Worm (Caenorhabditis elegans): ENCODE measurements around the gene mys-1.
A peak's percentile ranks its signal among the peaks of the same experiment; 100 is the strongest.

mys-1 gene

DNA sequence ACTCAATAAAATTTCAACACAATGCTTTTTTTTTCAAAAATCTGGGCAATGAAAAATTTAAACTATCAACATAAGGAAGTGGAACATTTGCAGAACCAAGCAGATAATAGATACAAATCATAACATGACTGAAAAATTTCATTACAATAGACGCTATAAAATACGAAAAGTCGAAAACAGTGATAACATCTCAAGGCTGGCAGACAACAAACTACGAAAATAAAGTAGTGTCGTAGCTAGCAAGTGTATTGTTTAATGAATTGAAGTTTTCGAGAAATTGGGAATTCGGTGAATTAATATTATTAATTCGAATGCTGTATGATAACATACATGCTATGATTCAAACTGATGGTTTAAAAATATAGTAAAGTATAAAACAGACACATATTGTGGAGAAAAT, 12.3 kb upstream of the mys-1 start:
- no peak for TF ChIP-seq him-1 (tag; optimal IDR thresholded peaks at IDR 0.05)
- no peak for TF ChIP-seq dao-5 (tag; optimal IDR thresholded peaks at IDR 0.05)
- no peak for TF ChIP-seq W03F9.2 (tag; optimal IDR thresholded peaks at IDR 0.05)

DNA sequence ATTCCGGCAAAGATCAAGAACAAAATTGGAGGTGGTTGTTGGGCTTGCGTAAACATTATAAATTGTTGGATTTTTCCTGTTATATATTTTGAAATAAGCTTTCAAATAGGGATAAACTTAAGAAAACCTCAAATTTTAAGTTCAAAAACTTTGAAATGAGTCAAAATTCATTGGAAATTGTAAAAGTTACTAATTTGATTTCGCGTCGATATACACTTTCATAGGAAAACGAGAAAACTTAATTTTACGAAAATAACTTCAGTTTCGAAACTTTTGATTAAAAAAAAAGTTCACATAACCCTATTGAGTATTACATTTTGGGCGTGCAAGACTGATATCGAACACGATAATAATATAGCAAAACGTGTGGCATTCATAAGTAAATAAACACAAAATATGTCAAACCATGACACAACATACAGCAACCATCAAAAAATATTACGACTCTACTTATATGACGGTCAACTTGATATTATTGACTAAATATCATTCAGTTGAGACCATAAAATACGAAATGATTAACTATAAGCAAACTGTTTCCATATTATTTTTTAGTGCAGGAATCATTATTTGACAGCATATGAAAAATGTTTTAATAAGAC, 11.8 kb upstream of the mys-1 start:
- TF ChIP-seq dao-5 (tag; optimal IDR thresholded peaks at IDR 0.05): no peak
- no peak for TF ChIP-seq W03F9.2 (tag; optimal IDR thresholded peaks at IDR 0.05)
- TF ChIP-seq him-1 (tag; optimal IDR thresholded peaks at IDR 0.05): no peak

DNA sequence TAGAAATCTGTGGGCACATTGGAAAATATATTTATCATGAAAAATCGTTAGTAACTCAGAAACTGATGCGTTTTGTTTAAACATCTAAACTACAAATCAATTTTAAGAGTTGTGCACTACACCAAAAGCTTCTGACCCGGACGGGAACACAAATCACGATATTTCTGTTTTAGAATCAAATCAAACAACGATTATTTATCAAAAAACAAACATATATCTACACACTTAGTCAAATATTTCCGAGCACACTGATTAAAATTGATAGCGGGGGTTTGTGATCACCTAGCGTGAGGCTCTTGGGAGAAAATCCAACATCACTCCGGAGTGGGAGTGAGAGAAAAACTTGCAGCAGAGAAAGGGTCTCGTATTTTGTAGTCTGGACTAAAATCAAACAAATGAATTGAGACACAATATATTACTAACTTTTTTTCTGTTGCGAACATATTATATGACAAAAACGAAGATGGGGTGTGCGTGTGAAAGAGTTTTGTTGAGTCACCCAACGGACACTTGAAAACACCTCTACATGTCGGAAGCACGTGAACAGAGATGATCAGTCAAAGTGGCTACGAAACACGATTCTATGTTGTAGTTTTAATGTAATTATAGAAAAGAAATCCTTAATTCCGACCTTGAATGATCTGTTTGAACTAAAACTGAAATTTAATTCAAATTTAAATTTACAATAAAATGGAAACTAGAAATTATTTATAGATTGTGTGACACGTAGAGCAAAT, 11.0 kb upstream of the mys-1 start:
- TF ChIP-seq W03F9.2 (tag; optimal IDR thresholded peaks at IDR 0.05) (no peak), dao-5 (tag; optimal IDR thresholded peaks at IDR 0.05) (no peak), him-1 (tag; optimal IDR thresholded peaks at IDR 0.05) (no peak)

DNA sequence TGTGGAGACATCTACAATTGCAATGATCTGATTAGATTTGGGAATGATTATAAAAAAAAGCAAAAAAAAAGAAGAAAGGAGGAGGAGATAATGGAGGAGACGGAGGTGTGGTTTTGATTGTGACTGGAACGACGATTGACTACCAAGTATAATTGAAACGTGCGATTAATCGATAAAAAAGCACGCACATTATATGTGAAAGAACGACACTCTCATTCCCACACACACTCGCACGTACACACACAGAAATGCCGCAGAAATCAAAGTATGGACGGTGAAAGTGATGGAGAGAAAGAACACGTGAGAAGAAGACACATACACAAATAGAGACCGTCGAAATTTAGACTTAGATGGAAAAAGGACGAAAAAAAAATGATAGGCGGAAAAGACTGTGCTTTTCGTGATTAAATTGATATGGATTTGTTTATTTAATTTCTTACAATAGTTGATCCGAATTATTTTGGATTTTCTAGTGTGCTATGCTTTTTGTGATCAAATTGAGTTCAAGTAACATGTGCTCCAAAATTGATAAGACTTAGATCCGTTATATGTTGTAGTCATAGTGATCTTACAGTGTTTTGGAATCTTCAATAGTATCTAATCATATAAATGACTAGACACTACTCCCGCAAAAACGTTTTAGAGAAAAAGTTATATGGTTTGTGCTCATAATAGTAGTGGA, 9.4 kb upstream of the mys-1 start, which contains the start of gene nhr-135:
Gene nhr-135, minus strand, starts transcription at position 51 of the 682 bp plus-strand sequence.
- TF ChIP-seq him-1 (tag; optimal IDR thresholded peaks at IDR 0.05) (no peak), dao-5 (tag; optimal IDR thresholded peaks at IDR 0.05) (no peak), W03F9.2 (tag; optimal IDR thresholded peaks at IDR 0.05) (peak; percentile 42)

DNA sequence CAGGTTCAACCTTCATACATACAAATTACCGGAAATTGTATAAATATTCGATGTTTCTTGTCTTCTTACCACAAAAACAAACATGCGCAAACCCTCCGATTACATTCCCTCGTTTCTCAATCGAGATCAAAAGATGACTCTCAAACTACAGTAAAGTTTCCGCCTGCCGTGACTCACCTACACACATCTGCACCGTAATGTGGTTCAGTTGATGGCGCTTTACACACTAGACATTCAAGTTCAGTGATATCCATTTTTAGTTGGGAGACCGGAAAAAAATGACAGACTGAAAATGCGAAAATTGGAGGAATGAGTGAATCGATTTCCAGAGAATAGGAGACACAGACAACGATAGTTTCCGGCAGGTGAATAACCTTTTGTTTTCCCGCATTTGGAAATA, 6.8 kb upstream of the mys-1 start, which contains the start of gene nhr-286:
Gene nhr-286, minus strand, starts transcription at position 324 of the 400 bp plus-strand sequence.
- TF ChIP-seq him-1 (tag; optimal IDR thresholded peaks at IDR 0.05) (no peak), dao-5 (tag; optimal IDR thresholded peaks at IDR 0.05) (no peak), W03F9.2 (tag; optimal IDR thresholded peaks at IDR 0.05) (no peak)

DNA sequence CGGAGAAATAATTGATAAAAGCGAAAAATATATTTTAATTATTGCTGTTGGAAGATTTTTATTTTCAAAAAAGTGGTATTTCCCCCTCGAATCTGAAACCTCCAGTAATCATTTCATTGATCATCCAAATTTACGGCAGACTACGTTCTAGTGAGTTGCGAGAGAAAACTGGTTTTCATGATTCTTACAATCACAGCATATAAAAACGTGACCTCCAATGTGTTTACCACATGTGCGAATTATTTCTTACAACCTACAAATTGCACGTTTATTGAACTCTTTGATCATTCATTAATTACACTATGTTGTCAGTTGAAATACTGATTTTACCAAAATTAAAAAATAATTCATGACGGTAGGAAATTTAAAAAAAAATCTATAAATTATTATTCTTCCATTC, 4.8 kb upstream of the mys-1 start:
- peak; percentile 7 for TF ChIP-seq W03F9.2 (tag; optimal IDR thresholded peaks at IDR 0.05)
- no peak for TF ChIP-seq him-1 (tag; optimal IDR thresholded peaks at IDR 0.05)

DNA sequence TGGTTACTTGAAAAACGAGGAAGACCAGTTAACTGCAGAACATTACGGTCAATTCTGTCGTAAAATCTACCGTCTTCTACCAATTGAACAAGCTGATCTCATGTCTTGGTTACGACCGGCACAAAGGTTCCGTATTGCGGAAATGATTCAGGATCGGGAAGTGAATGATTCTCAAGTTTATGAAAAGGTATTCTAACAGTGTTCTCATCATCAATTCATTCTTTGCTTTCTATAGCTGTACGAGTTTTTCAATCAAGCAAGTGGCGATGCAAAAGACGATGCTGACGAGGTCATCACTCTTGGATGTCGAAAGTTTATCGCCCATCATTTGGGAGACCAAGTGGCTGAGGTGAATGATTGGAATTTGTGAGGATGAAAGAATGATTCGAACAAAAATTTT, 2.9 kb upstream of the mys-1 start:
- no peak for TF ChIP-seq W03F9.2 (tag; optimal IDR thresholded peaks at IDR 0.05)
- TF ChIP-seq him-1 (tag; optimal IDR thresholded peaks at IDR 0.05): no peak
- TF ChIP-seq dao-5 (tag; optimal IDR thresholded peaks at IDR 0.05): no peak

DNA sequence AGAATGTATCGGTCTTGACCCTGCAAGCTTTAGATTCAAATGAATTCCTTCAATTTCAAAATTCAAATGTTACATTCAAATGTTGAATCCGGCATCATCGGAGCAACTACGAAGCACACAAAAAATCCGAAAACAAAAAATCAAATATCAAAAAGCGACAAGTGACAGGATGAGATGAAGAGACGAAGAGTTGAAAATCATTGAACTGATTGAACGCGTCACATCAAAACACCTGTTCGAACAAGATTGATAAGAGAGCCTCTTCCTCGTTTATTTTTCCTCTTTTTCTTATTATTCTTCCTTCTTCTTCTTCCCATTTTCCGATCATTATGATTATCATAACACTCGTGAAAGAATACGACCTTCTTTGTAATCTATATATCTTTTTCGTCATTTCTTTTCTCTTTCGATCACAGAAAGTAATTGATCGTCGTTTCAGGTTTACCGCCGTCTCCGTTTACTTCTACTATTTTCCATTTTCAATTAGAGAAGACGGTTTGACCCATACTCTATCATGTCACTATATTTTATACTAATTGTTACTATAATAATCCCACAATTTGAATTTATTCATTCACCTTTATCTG, 1.1 kb upstream of the mys-1 start, which contains the start of gene VC5.2:
Gene VC5.2, plus strand, starts transcription at position 439 of the 587 bp plus-strand sequence.
- TF ChIP-seq dao-5 (tag; optimal IDR thresholded peaks at IDR 0.05) (no peak), W03F9.2 (tag; optimal IDR thresholded peaks at IDR 0.05) (no peak), him-1 (tag; optimal IDR thresholded peaks at IDR 0.05) (no peak)

DNA sequence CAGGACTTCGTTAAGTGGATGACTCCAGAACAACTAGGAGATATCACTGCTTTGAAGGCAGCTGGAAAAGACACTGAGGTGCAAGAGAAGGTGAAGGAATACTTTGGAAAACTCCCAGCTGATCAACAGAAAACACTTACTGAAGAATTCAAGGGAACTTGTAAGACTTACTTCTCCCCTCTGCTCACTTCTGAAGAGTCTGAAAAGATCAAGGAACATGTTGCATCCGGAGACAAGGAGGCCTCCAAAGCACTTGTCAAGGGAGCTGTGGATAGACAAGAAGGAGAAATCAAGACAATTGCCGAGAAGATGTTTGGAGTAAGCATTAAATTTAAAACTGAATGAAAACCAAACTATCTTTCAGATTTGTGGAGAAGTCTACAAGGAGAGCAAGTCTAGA, 5.1 kb downstream of the mys-1 start:
- TF ChIP-seq W03F9.2 (tag; optimal IDR thresholded peaks at IDR 0.05): no peak
- TF ChIP-seq dao-5 (tag; optimal IDR thresholded peaks at IDR 0.05): no peak
- no peak for TF ChIP-seq him-1 (tag; optimal IDR thresholded peaks at IDR 0.05)

DNA sequence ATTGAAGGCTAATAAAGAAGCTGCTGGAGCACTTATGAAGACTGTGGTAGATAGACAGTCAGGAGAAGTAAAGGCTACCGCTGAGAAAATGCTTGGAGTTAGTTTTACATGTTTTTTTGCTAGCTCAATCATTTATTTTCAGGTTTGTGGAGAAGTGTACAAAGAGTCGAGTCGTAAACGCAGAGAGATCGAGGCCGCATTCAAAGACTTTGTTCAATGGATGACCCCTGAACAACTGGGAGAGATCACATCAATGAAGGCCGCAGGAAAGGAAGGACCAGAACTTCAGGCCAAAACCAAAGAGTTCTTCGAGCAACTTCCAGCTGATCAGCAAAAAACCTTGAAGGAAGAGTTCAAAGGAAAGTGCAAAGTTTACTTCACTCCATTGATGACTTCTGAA, 5.7 kb downstream of the mys-1 start:
- TF ChIP-seq W03F9.2 (tag; optimal IDR thresholded peaks at IDR 0.05) (no peak), dao-5 (tag; optimal IDR thresholded peaks at IDR 0.05) (no peak), him-1 (tag; optimal IDR thresholded peaks at IDR 0.05) (no peak)

DNA sequence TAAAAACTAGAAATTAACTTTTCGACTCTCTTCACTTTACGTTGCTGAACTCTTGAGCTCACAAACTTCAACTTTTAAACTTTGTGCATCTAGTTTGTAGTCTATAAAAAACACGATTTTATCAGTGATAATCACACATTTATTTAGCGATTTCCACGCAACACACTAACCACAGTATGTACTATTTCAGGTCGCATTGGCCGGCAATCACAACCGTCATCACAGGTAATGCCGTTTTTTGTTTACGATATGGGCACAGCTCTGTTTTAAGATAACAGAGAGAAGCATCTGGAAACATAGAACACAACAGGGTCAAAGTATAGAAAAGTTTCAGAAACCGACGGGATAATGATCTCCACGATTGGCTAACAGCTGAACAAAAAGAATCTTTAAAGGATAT, 8.3 kb downstream of the mys-1 start:
- TF ChIP-seq dao-5 (tag; optimal IDR thresholded peaks at IDR 0.05) (no peak), him-1 (tag; optimal IDR thresholded peaks at IDR 0.05) (no peak), W03F9.2 (tag; optimal IDR thresholded peaks at IDR 0.05) (no peak)

DNA sequence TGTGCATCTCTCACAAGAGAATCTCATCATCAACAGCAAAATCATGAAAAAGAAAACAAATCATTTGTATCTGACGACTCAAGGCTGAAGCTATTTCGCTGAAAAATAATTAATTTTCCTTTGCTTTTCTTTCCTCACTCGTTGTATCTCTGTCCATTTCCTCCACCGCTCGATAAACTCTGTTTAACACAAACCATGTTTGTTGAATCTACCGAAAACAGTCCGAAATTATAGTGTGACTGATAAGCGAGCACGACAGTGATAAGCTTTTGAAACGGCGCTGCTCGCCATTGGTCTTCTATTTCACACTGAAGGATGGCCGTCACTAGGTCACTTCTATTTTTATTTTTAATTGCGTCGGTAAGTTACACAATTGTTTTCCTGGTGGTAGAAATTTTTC, 8.8 kb downstream of the mys-1 start, which contains the start of gene npa-1:
Gene npa-1, plus strand, starts transcription at position 142 of the 400 bp plus-strand sequence.
- TF ChIP-seq him-1 (tag; optimal IDR thresholded peaks at IDR 0.05): no peak
- no peak for TF ChIP-seq dao-5 (tag; optimal IDR thresholded peaks at IDR 0.05)
- TF ChIP-seq W03F9.2 (tag; optimal IDR thresholded peaks at IDR 0.05): no peak

DNA sequence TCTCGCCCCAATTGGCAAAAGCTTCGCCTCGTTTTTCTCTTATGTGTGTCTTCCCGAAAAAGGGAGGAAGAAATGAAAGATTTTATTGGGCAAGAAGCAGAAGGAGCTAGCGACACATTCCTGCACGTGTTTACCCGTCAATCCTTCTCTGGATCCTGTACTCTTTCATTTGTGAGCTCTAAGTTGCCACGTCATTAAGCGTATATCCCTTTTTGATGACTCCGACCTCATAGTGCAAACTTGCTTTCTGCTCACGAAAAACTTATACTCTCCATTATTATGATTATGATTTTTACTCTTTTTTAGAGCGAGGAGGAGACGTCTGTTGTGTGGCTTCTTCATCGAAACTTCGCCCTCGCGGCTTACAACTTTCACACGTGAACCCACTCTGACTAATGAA, 12.2 kb downstream of the mys-1 start, which contains the start of gene F27B10.1:
Gene F27B10.1, plus strand, starts transcription at position 301 of the 400 bp plus-strand sequence.
- TF ChIP-seq dao-5 (tag; optimal IDR thresholded peaks at IDR 0.05) (no peak), W03F9.2 (tag; optimal IDR thresholded peaks at IDR 0.05) (no peak), him-1 (tag; optimal IDR thresholded peaks at IDR 0.05) (no peak)
